Worm (Caenorhabditis elegans) whole organism, young adult: ENCODE measurements around the gene C05D2.8.

Experiments
- C17E4.6 ChIP-seq: fragments of 200-800 bp; sonication (Bioruptor generic); IDR thresholded peaks from 2 replicates; pipeline ENCODE4 v1.3.6; 2022; ENCODE audit warnings: missing genetic modification reagents, missing genetic modification characterization, missing compliant biosample characterization
- F33H1.4 ChIP-seq: fragments of 200-800 bp; sonication (Bioruptor generic); IDR thresholded peaks from 2 replicates; pipeline ENCODE4 v1.3.6; 2022; ENCODE audit warnings: missing genetic modification reagents, missing genetic modification characterization, missing compliant biosample characterization
- F37B4.10 ChIP-seq: fragments of 200-800 bp; sonication (Bioruptor generic); IDR thresholded peaks from 2 replicates; pipeline ENCODE4 v1.3.6; 2022; ENCODE audit warnings: missing genetic modification characterization, missing compliant biosample characterization
- F49E8.2 ChIP-seq: sonication (generic microtip); optimal IDR thresholded peaks from 3 replicates; lab custom pipeline; 2017; ENCODE audit warnings: missing genetic modification characterization, mild to moderate bottlenecking, missing compliant biosample characterization, antibody characterized with exemption, moderate library complexity; ENCODE audit not compliant: insufficient read depth
- K12H6.12 ChIP-seq: fragments of 200-800 bp; sonication (Bioruptor generic); optimal IDR thresholded peaks from 2 replicates; lab custom pipeline; 2018; ENCODE audit warnings: mild to moderate bottlenecking, missing genetic modification characterization, missing compliant biosample characterization
- Y53F4B.3 ChIP-seq: fragments of 200-800 bp; sonication (Bioruptor generic); IDR thresholded peaks from 2 replicates; pipeline ENCODE4 v1.3.6; 2022; ENCODE audit warnings: missing genetic modification reagents, missing genetic modification characterization, missing compliant biosample characterization
- Y79H2A.3 ChIP-seq: fragments of 200-800 bp; sonication (Bioruptor generic); conservative IDR thresholded peaks from 2 replicates; pipeline ENCODE4 v1.3.6; 2022; ENCODE audit warnings: missing genetic modification reagents, missing genetic modification characterization, missing compliant biosample characterization
- Y95B8A.8 ChIP-seq: fragments of 200-800 bp; sonication (Bioruptor generic); IDR thresholded peaks from 2 replicates; pipeline ENCODE4 v1.3.6; 2022; ENCODE audit warnings: missing genetic modification reagents, missing genetic modification characterization, missing compliant biosample characterization
- akir-1 ChIP-seq: fragments of 200-800 bp; sonication (Bioruptor generic); optimal IDR thresholded peaks from 2 replicates; lab custom pipeline; 2018; ENCODE audit warnings: mild to moderate bottlenecking, missing genetic modification characterization, moderate library complexity, missing compliant biosample characterization
- attf-3 ChIP-seq: fragments of 200-800 bp; sonication (Bioruptor generic); conservative IDR thresholded peaks from 2 replicates; pipeline ENCODE4 v1.3.6; 2022; ENCODE audit warnings: missing genetic modification reagents, missing genetic modification characterization, missing compliant biosample characterization
- attf-6 ChIP-seq: fragments of 200-800 bp; sonication (Bioruptor generic); IDR thresholded peaks from 2 replicates; pipeline ENCODE4 v1.3.6; 2022; ENCODE audit warnings: missing genetic modification reagents, missing genetic modification characterization, missing compliant biosample characterization
- cebp-1 ChIP-seq, 2 experiments: fragments of 200-800 bp in 1 of 2; sonication (Bioruptor generic) in 1 of 2; sonication (generic microtip) in 1 of 2; IDR thresholded peaks in 1 of 2; optimal IDR thresholded peaks in 1 of 2; 2 replicates each; pipeline versions ENCODE4 v1.3.6 to Lab custom; 2017 to 2022; ENCODE audit warnings: missing compliant biosample characterization in 2 of 2, missing genetic modification characterization in 2 of 2, mild to moderate bottlenecking in 1 of 2, missing genetic modification reagents in 1 of 2, moderate library complexity in 1 of 2
- ceh-58 ChIP-seq: fragments of 200-800 bp; sonication (Bioruptor generic); IDR thresholded peaks from 2 replicates; pipeline ENCODE4 v1.3.6; 2022; ENCODE audit warnings: missing genetic modification characterization, missing compliant biosample characterization
- efl-1 ChIP-seq: fragments of 150-350 bp; optimal IDR thresholded peaks from 2 replicates; lab custom pipeline; 2014; ENCODE audit warnings: missing biosample characterization, missing genetic modification reagents, missing genetic modification characterization
- fkh-3 ChIP-seq: sonication (generic microtip); optimal IDR thresholded peaks from 2 replicates; lab custom pipeline; 2016; ENCODE audit warnings: mild to moderate bottlenecking, missing genetic modification characterization, missing compliant biosample characterization
- him-1 ChIP-seq: sonication (generic microtip); optimal IDR thresholded peaks from 2 replicates; lab custom pipeline; 2016; ENCODE audit warnings: missing genotype, missing genetic modification reagents, missing genetic modification characterization, missing compliant biosample characterization
- hlh-12 ChIP-seq: sonication (generic microtip); optimal IDR thresholded peaks from 2 replicates; lab custom pipeline; 2016; ENCODE audit warnings: missing genetic modification characterization, missing compliant biosample characterization
- hsf-1 ChIP-seq: fragments of 200-800 bp; sonication (Bioruptor generic); IDR thresholded peaks from 2 replicates; pipeline ENCODE4 v1.3.6; 2022; ENCODE audit warnings: missing genetic modification reagents, missing genetic modification characterization, missing compliant biosample characterization
- let-526 ChIP-seq: fragments of 200-800 bp; sonication (Bioruptor generic); IDR thresholded peaks from 2 replicates; pipeline ENCODE4 v1.3.6; 2022; ENCODE audit warnings: missing genetic modification reagents, missing genetic modification characterization, missing compliant biosample characterization
- lin-35 ChIP-seq, 3 experiments: fragments of 150-350 bp in 2 of 3; sonication (generic microtip) in 1 of 3; optimal IDR thresholded peaks; 2 replicates each; lab custom pipeline; 2014 to 2018; ENCODE audit warnings: missing biosample characterization in 3 of 3, missing genetic modification characterization in 3 of 3, missing genetic modification reagents in 3 of 3
- lin-54 ChIP-seq: fragments of 200-800 bp; sonication (Bioruptor generic); optimal IDR thresholded peaks from 2 replicates; lab custom pipeline; 2018; ENCODE audit warnings: mild to moderate bottlenecking, missing genetic modification characterization, missing compliant biosample characterization
- lir-1 ChIP-seq: fragments of 200-800 bp; sonication (Bioruptor generic); conservative IDR thresholded peaks from 2 replicates; pipeline ENCODE4 v1.3.6; 2022; ENCODE audit warnings: missing genetic modification reagents, missing genetic modification characterization, missing compliant biosample characterization
- lsl-1 ChIP-seq: fragments of 200-800 bp; sonication (Bioruptor generic); optimal IDR thresholded peaks from 2 replicates; lab custom pipeline; 2018; ENCODE audit warnings: mild to moderate bottlenecking, missing genetic modification characterization, moderate library complexity, missing compliant biosample characterization
- madf-8 ChIP-seq: fragments of 200-800 bp; sonication (Bioruptor generic); conservative IDR thresholded peaks from 2 replicates; pipeline ENCODE4 v1.3.6; 2022; ENCODE audit warnings: missing genetic modification reagents, missing genetic modification characterization, missing compliant biosample characterization
- nfyb-1 ChIP-seq: fragments of 200-800 bp; sonication (Bioruptor generic); IDR thresholded peaks from 2 replicates; pipeline ENCODE4 v1.3.6; 2022; ENCODE audit warnings: missing genetic modification reagents, missing genetic modification characterization, missing compliant biosample characterization
- pha-4 ChIP-seq: fragments of 150-350 bp; sonication (generic microtip); optimal IDR thresholded peaks from 2 replicates; lab custom pipeline; 2014; ENCODE audit warnings: missing biosample characterization, missing genetic modification reagents, missing genetic modification characterization
- sdz-38 ChIP-seq: sonication (generic microtip); optimal IDR thresholded peaks from 2 replicates; lab custom pipeline; 2016; ENCODE audit warnings: missing genotype, missing genetic modification characterization, missing compliant biosample characterization
- sea-2 ChIP-seq: fragments of 200-800 bp; sonication (Bioruptor generic); IDR thresholded peaks from 2 replicates; pipeline ENCODE4 v1.3.6; 2022; ENCODE audit warnings: missing genetic modification characterization, missing compliant biosample characterization
- somi-1 ChIP-seq: fragments of 200-800 bp; sonication (Bioruptor generic); optimal IDR thresholded peaks from 2 replicates; lab custom pipeline; 2018; ENCODE audit warnings: mild to moderate bottlenecking, missing genetic modification characterization, missing compliant biosample characterization
- zfh-2 ChIP-seq: fragments of 200-800 bp; sonication (Bioruptor generic); conservative IDR thresholded peaks from 2 replicates; pipeline ENCODE4 v1.3.6; 2022; ENCODE audit warnings: missing genetic modification reagents, missing genetic modification characterization, missing compliant biosample characterization
- zim-3 ChIP-seq: sonication (generic microtip); optimal IDR thresholded peaks from 2 replicates; lab custom pipeline; 2017; ENCODE audit warnings: mild to moderate bottlenecking, missing genetic modification characterization, moderate library complexity, missing compliant biosample characterization

C05D2.8 gene

ce11 chrIII:5588746-5589145, 21.4 kb downstream of the C05D2.8 start (continued):
- no peak for TF ChIP-seq fkh-3 (tag; lab: Kevin White, UChicago)
- TF ChIP-seq Y79H2A.3 (GFP tag; lab: Robert Waterston, UW): 0 out of 2 replicates have a peak, but pooled peaks have one; percentile 59
- no peak for TF ChIP-seq somi-1 (GFP tag; lab: Kevin White, UChicago)
- TF ChIP-seq lin-54 (GFP tag; lab: Kevin White, UChicago): peak; percentile 40
- peak; percentile 30 for TF ChIP-seq him-1 (tag; lab: Kevin White, UChicago)
- TF ChIP-seq sea-2: no peak
- peak; percentile 14 for TF ChIP-seq F49E8.2 (tag; lab: Kevin White, UChicago)
- 0 out of 2 replicates have a peak, but pooled peaks have one; percentile 31 for TF ChIP-seq C17E4.6 (GFP tag; lab: Robert Waterston, UW)
- TF ChIP-seq Y53F4B.3: no peak
- TF ChIP-seq K12H6.12: no peak
- no peak for TF ChIP-seq zim-3 (tag; lab: Kevin White, UChicago)
- TF ChIP-seq ceh-58 (GFP tag; lab: Robert Waterston, UW): 0 out of 2 replicates have a peak, but pooled peaks have one; percentile 50
- no peak for TF ChIP-seq akir-1 (GFP tag; lab: Kevin White, UChicago)
- TF ChIP-seq lsl-1 (GFP tag; lab: Kevin White, UChicago): peak; percentile 24
- no peak for TF ChIP-seq pha-4 (tag; lab: Kevin White, UChicago)
- no peak for TF ChIP-seq Y95B8A.8 (GFP tag; lab: Robert Waterston, UW)

DNA sequence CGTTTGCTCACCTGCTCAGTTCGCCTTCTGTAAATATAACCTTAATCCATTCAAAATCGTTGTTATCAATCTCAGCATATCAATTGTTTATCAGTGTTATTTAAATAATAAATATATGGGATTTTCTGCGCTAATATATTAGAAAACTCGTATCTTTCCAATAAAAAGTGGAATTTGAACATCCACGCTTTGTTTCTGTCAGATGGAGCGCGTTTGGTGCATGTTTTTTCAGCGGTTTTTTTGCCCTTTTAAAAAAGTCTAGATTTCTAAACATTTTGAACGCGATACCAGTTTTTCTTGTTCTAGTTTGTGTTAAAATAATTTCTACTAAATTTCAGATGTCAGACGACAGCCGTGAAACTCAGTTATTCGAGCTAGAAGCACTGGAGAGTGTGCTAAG, 23.2 kb downstream of the C05D2.8 start, which contains the start of gene F56D2.2:
Gene F56D2.2 (plus strand): TSS at position 339 of the 400 bp plus-strand sequence.
- peak in 1 of 3 experiments; percentile 9 for TF ChIP-seq lin-35 (GFP tag; optimal IDR thresholded peaks at IDR 0.05; lab: Kevin White, UChicago)
- peak; percentile 45 for TF ChIP-seq efl-1
- no peak for TF ChIP-seq madf-8 (GFP tag; lab: Robert Waterston, UW)

- TF ChIP-seq F37B4.10 (GFP tag; lab: Robert Waterston, UW) (0 out of 2 replicates have a peak, but pooled peaks have one; percentile 67), sdz-38 (tag; lab: Kevin White, UChicago) (no peak)
- TF ChIP-seq, all 124 proteins: peak for 1
These were observed 24.4 kb downstream of the C05D2.8 start for ce11 chrIII:5585711-5586110.

DNA sequence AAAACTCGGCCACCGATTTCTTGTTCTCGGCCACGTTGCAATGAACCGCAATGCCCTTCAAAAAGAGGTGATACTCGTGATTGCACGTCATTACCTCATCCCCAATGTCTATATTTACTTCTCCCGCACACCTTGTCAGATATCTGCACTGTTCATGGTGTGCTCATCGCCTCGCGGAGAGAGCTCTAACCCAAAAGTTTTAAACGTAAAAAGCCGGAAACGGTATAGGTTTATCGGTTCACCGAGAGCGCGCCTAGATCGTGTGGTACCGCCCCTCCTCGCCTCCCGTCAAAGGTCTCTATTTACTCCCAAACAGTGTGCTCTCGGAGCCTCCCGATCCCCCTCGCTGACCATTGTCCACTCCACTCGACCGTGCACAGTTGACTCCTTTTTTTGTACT, 25.5 kb downstream of the C05D2.8 start, which contains the start of gene F56D2.3:
Gene F56D2.3 (plus strand): TSS at position 301 of the 400 bp plus-strand sequence.
- TF ChIP-seq let-526 (no peak), ceh-58 (GFP tag; lab: Robert Waterston, UW) (0 out of 2 replicates have a peak, but pooled peaks have one; percentile 9), hsf-1 (no peak), zfh-2 (GFP tag; lab: Robert Waterston, UW) (peak; percentile 35; the same call in 1 of the 2 replicates)

- TF ChIP-seq Y79H2A.3 (GFP tag; lab: Robert Waterston, UW) (no peak), nfyb-1 (no peak), attf-3 (GFP tag; lab: Robert Waterston, UW) (no peak), him-1 (tag; lab: Kevin White, UChicago) (no peak), lir-1 (no peak), hlh-12 (no peak), F33H1.4 (no peak), zfh-2 (GFP tag; lab: Robert Waterston, UW) (no peak)
These were observed 27.4 kb downstream of the C05D2.8 start, which contains the start of the genes F56D2.8 and uev-2 for ce11 chrIII:5582766-5583165. TSS of gene F56D2.8 (minus strand) at chrIII:5582866. TSS of gene uev-2 (plus strand) at chrIII:5583125.

DNA sequence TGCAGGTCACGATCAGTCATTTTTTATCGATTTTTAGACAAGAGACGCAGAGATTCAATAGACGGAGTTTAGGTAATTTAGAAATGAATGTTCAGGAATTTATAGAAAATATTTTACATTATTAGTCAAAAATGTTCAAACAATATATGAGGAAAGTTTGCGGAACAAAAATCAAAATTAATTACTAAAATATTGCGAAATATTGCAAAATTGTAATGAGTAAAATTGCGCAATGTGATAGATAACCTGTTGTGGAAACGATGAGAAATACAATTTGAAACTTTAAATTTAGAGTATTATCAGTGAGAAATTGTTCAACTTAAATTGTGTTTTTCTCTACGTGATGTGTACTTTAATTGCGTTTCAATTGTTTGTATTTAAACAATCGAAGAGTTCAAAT, 29.1 kb downstream of the C05D2.8 start, which contains the start of gene F56D2.5:
Gene F56D2.5 (minus strand): TSS at position 371 of the 400 bp plus-strand sequence.
- TF ChIP-seq cebp-1 (GFP tag; IDR thresholded peaks at IDR 0.05; lab: Robert Waterston, UW) (peak; percentile 93), cebp-1 (tag; optimal IDR thresholded peaks at IDR 0.05; lab: Kevin White, UChicago) (peak; percentile 97), attf-6 (no peak)
- TF ChIP-seq, all 124 proteins: peak for 1
